Fruit fly (Drosophila melanogaster) whole organism, embryonic: ENCODE data around the gene Nep2.

Source experiments
- ATbp ChIP-seq: fragments of 200-800 bp; sonication (Bioruptor generic); optimal IDR thresholded peaks from 2 replicates; lab custom pipeline; 2017; ENCODE audit warnings: missing biosample characterization, mild to moderate bottlenecking, missing genetic modification characterization, missing genetic modification reagents
- Adf1 ChIP-seq: fragments of 200-800 bp; sonication (Bioruptor generic); IDR thresholded peaks from 2 replicates; pipeline ENCODE4 v1.3.6; 2022; ENCODE audit warnings: missing biosample characterization, missing genetic modification characterization
- CG11398 ChIP-seq: fragments of 200-800 bp; sonication (Bioruptor generic); optimal IDR thresholded peaks from 2 replicates; lab custom pipeline; 2016; ENCODE audit warnings: missing biosample characterization, missing genetic modification characterization
- CG12236 ChIP-seq: fragments of 200-800 bp; sonication (Bioruptor generic); optimal IDR thresholded peaks from 2 replicates; lab custom pipeline; 2016; ENCODE audit warnings: missing biosample characterization, missing genetic modification characterization
- CG14710 ChIP-seq: fragments of 200-800 bp; sonication (Bioruptor generic); optimal IDR thresholded peaks from 3 replicates; lab custom pipeline; 2019; ENCODE audit warnings: missing biosample characterization, mild to moderate bottlenecking, missing genetic modification characterization, moderate library complexity
- CG16813 ChIP-seq: fragments of 200-800 bp; sonication (Bioruptor generic); IDR thresholded peaks from 3 replicates; pipeline ENCODE4 v1.3.6; 2022; ENCODE audit warnings: missing biosample characterization, missing genetic modification characterization; ENCODE audit not compliant: partially characterized antibody
- CG17361 ChIP-seq: fragments of 200-800 bp; sonication (Bioruptor generic); IDR thresholded peaks from 3 replicates; pipeline ENCODE4 v1.3.6; 2022; ENCODE audit warnings: missing biosample characterization, missing genetic modification characterization
- CG2202 ChIP-seq: fragments of 200-800 bp; sonication (Bioruptor generic); optimal IDR thresholded peaks from 2 replicates; lab custom pipeline; 2018; ENCODE audit warnings: missing biosample characterization, mild to moderate bottlenecking, missing genetic modification characterization
- CG30403 ChIP-seq: fragments of 200-800 bp; sonication (Bioruptor generic); optimal IDR thresholded peaks from 3 replicates; lab custom pipeline; 2016; ENCODE audit warnings: missing biosample characterization, missing genetic modification characterization
- CG33213 ChIP-seq: fragments of 200-800 bp; sonication (Bioruptor generic); optimal IDR thresholded peaks from 3 replicates; lab custom pipeline; 2016; ENCODE audit warnings: missing biosample characterization, missing genetic modification characterization
- CG8281 ChIP-seq: fragments of 200-800 bp; sonication (Bioruptor generic); optimal IDR thresholded peaks from 2 replicates; lab custom pipeline; 2018; ENCODE audit warnings: missing biosample characterization, mild to moderate bottlenecking, missing genetic modification characterization, moderate library complexity
- CG8388 ChIP-seq: fragments of 200-800 bp; sonication (Bioruptor generic); optimal IDR thresholded peaks from 2 replicates; lab custom pipeline; 2019; ENCODE audit warnings: missing biosample characterization, mild to moderate bottlenecking, missing genetic modification characterization, moderate library complexity
- CG9797 ChIP-seq: fragments of 200-800 bp; sonication (Bioruptor generic); optimal IDR thresholded peaks from 3 replicates; lab custom pipeline; 2018; ENCODE audit warnings: missing biosample characterization, mild to moderate bottlenecking, missing genetic modification characterization
- CoRest ChIP-seq: fragments of 200-800 bp; sonication (Bioruptor generic); optimal IDR thresholded peaks from 3 replicates; lab custom pipeline; 2018; ENCODE audit warnings: missing biosample characterization, mild to moderate bottlenecking, missing genetic modification characterization, moderate library complexity
- D19A ChIP-seq: fragments of 200-800 bp; optimal IDR thresholded peaks from 3 replicates; lab custom pipeline; 2019; ENCODE audit warnings: missing biosample characterization, mild to moderate bottlenecking, missing genetic modification characterization, moderate library complexity
- Dll ChIP-seq: fragments of 200-800 bp; sonication (Bioruptor generic); IDR thresholded peaks from 4 replicates; pipeline ENCODE4 v1.3.6; 2022; ENCODE audit warnings: missing biosample characterization, missing genetic modification characterization; ENCODE audit not compliant: partially characterized antibody
- E2f2 ChIP-seq: fragments of 200-800 bp; sonication (Bioruptor generic); IDR thresholded peaks from 2 replicates; pipeline ENCODE4 v1.3.6; 2022; ENCODE audit warnings: missing biosample characterization, missing genetic modification characterization
- Elba2 ChIP-seq: fragments of 200-800 bp; sonication (Bioruptor generic); optimal IDR thresholded peaks from 3 replicates; lab custom pipeline; 2016; ENCODE audit warnings: missing biosample characterization, missing genetic modification characterization
- Ets65A ChIP-seq: fragments of 200-800 bp; sonication (Bioruptor generic); peaks from one replicate; lab custom pipeline; 2016; ENCODE audit warnings: missing biosample characterization, missing genetic modification characterization
- Gsc ChIP-seq: fragments of 200-800 bp; sonication (Bioruptor generic); IDR thresholded peaks from 2 replicates; pipeline ENCODE4 v1.3.6; 2022; ENCODE audit warnings: missing biosample characterization, missing genetic modification characterization
- HLH4C ChIP-seq: fragments of 200-800 bp; sonication (Bioruptor generic); IDR thresholded peaks from 3 replicates; pipeline ENCODE4 v1.3.6; 2022; ENCODE audit warnings: missing biosample characterization, missing genetic modification characterization; ENCODE audit not compliant: partially characterized antibody
- HLHmδ ChIP-seq: fragments of 200-800 bp; sonication (Bioruptor generic); optimal IDR thresholded peaks from 2 replicates; lab custom pipeline; 2018; ENCODE audit warnings: missing biosample characterization, mild to moderate bottlenecking, missing genetic modification characterization, moderate library complexity
- Hand ChIP-seq: fragments of 200-800 bp; sonication (Bioruptor generic); optimal IDR thresholded peaks from 2 replicates; lab custom pipeline; 2017; ENCODE audit warnings: mild to moderate bottlenecking, missing biosample characterization, missing genetic modification reagents, missing genetic modification characterization
- Hr39 ChIP-seq: fragments of >200 bp; optimal IDR thresholded peaks from 2 replicates; lab custom pipeline; 2017
- Med ChIP-seq: fragments of 200-800 bp; sonication (Bioruptor generic); peaks from one replicate; lab custom pipeline; 2016; ENCODE audit warnings: missing biosample characterization, missing genetic modification characterization, mild to moderate bottlenecking, inconsistent platforms, moderate library complexity
- Nf-YA ChIP-seq: fragments of 200-800 bp; sonication (Bioruptor generic); IDR thresholded peaks from 2 replicates; pipeline ENCODE4 v1.3.6; 2022; ENCODE audit warnings: missing biosample characterization, missing genetic modification characterization
- Sox102F ChIP-seq: fragments of 200-800 bp; sonication (Bioruptor generic); optimal IDR thresholded peaks from 2 replicates; lab custom pipeline; 2018; ENCODE audit warnings: missing biosample characterization, mild to moderate bottlenecking, missing genetic modification characterization, moderate library complexity
- Tbp ChIP-seq: fragments of >200 bp; optimal IDR thresholded peaks from 2 replicates; lab custom pipeline; 2018; ENCODE audit warnings: missing biosample characterization, missing genetic modification characterization
- caup ChIP-seq: fragments of 200-800 bp; sonication (Bioruptor generic); optimal IDR thresholded peaks from 3 replicates; lab custom pipeline; 2017; ENCODE audit warnings: missing biosample characterization, mild to moderate bottlenecking, missing genetic modification characterization, moderate library complexity; ENCODE audit not compliant: severe bottlenecking
- cg ChIP-seq: fragments of 200-800 bp; sonication (Bioruptor generic); optimal IDR thresholded peaks from 3 replicates; lab custom pipeline; 2019; ENCODE audit warnings: missing biosample characterization, mild to moderate bottlenecking, missing genetic modification characterization, moderate library complexity
- chinmo ChIP-seq: fragments of 200-800 bp; sonication (Bioruptor generic); IDR thresholded peaks from 4 replicates; pipeline ENCODE4 v1.3.6; 2022; ENCODE audit warnings: missing biosample characterization, missing genetic modification characterization; ENCODE audit not compliant: partially characterized antibody
- crp ChIP-seq, 2 experiments: fragments of 200-800 bp; sonication (Bioruptor generic); optimal IDR thresholded peaks; 2 replicates in 1 of 2; 3 replicates in 1 of 2; lab custom pipeline; 2017; ENCODE audit warnings: missing biosample characterization in 2 of 2, missing genetic modification characterization in 2 of 2, mild to moderate bottlenecking in 1 of 2, moderate library complexity in 1 of 2
- grau ChIP-seq: fragments of 200-800 bp; optimal IDR thresholded peaks from 3 replicates; lab custom pipeline; 2019; ENCODE audit warnings: missing biosample characterization, mild to moderate bottlenecking, missing genetic modification characterization, moderate library complexity
- gsb-n ChIP-seq: fragments of 200-800 bp; sonication (Bioruptor generic); optimal IDR thresholded peaks from 3 replicates; lab custom pipeline; 2018; ENCODE audit warnings: missing biosample characterization, mild to moderate bottlenecking, missing genetic modification characterization
- ind ChIP-seq: fragments of 200-800 bp; sonication (Bioruptor generic); optimal IDR thresholded peaks from 3 replicates; lab custom pipeline; 2016; ENCODE audit warnings: missing biosample characterization, missing genetic modification characterization
- jigr1 ChIP-seq: fragments of 200-800 bp; sonication (Bioruptor generic); IDR thresholded peaks from 3 replicates; pipeline ENCODE4 v1.3.6; 2022; ENCODE audit warnings: missing biosample characterization, missing genetic modification characterization
- sens ChIP-seq: fragments of 200-800 bp; sonication (Bioruptor generic); peaks from one replicate; lab custom pipeline; 2016; ENCODE audit warnings: missing biosample characterization, missing genetic modification characterization
- stwl ChIP-seq: fragments of 200-800 bp; sonication (Bioruptor generic); optimal IDR thresholded peaks from 3 replicates; lab custom pipeline; 2018; ENCODE audit warnings: missing biosample characterization, mild to moderate bottlenecking, missing genetic modification characterization, moderate library complexity
- twi ChIP-seq: fragments of 200-800 bp; optimal IDR thresholded peaks from 2 replicates; lab custom pipeline; 2019; ENCODE audit warnings: missing biosample characterization, mild to moderate bottlenecking, missing genetic modification characterization, moderate library complexity
- vnd ChIP-seq: fragments of 200-800 bp; sonication (Bioruptor generic); IDR thresholded peaks from 3 replicates; pipeline ENCODE4 v1.3.6; 2022; ENCODE audit warnings: missing biosample characterization, missing genetic modification characterization; ENCODE audit not compliant: partially characterized antibody
- vvl ChIP-seq: fragments of 200-800 bp; sonication (Bioruptor generic); IDR thresholded peaks from 2 replicates; pipeline ENCODE4 v1.3.6; 2022; ENCODE audit warnings: missing biosample characterization, missing genetic modification characterization

Nep2 gene

dm6 chr3R:4731006-4731405, 672 bp downstream of the Nep2 start (continued):
- TF ChIP-seq vvl (GFP tag; lab: Robert Waterston, UW), result peak; percentile 35
- TF ChIP-seq Med, result peak; percentile 40
- no peak for TF ChIP-seq CG8281 (tag; lab: Kevin White, UChicago)
- TF ChIP-seq CG8388, result peak; percentile 30
- peak; percentile 1 for TF ChIP-seq Ets65A (GFP tag; lab: Kevin White, UChicago)
- TF ChIP-seq gsb-n, result peak; percentile 27
- TF ChIP-seq crp (GFP tag; optimal IDR thresholded peaks at IDR 0.05; lab: Kevin White, UChicago), result no peak
- peak; percentile 44 for TF ChIP-seq ATbp (GFP tag; lab: Kevin White, UChicago)
- no peak for TF ChIP-seq Adf1 (GFP tag; lab: Robert Waterston, UW)
- no peak for TF ChIP-seq CG30403 (GFP tag; lab: Kevin White, UChicago)
- TF ChIP-seq cg (GFP tag; lab: Kevin White, UChicago), result no peak
- TF ChIP-seq, all 482 proteins: peak for 30

dm6 chr3R:4728448-4728847, 3.2 kb downstream of the Nep2 start:
- TF ChIP-seq CG9797 (GFP tag; lab: Kevin White, UChicago) (no peak), twi (tag; lab: Kevin White, UChicago) (no peak), HLHmδ (GFP tag; lab: Kevin White, UChicago) (no peak), vvl (GFP tag; lab: Robert Waterston, UW) (0 out of 2 replicates have a peak, but pooled peaks have one; percentile 30), Elba2 (GFP tag; lab: Kevin White, UChicago) (no peak), Hr39 (no peak), Dll (0 out of 4 replicates have a peak, but pooled peaks have one; percentile 13), CG14710 (peak; percentile 90), ind (GFP tag; lab: Kevin White, UChicago) (no peak), CoRest (tag; lab: Kevin White, UChicago) (no peak), stwl (tag; lab: Kevin White, UChicago) (peak; percentile 95), CG12236 (GFP tag; lab: Kevin White, UChicago) (no peak), Nf-YA (no peak), Gsc (GFP tag; lab: Robert Waterston, UW) (no peak), chinmo (GFP tag; lab: Robert Waterston, UW) (no peak), CG16813 (GFP tag; lab: Robert Waterston, UW) (peak; percentile 49; the same call in 2 of the 3 replicates), Ets65A (GFP tag; lab: Kevin White, UChicago) (no peak), vnd (0 out of 3 replicates have a peak, but pooled peaks have one; percentile 28), HLH4C (GFP tag; lab: Robert Waterston, UW) (0 out of 3 replicates have a peak, but pooled peaks have one; percentile 26), CG11398 (GFP tag; lab: Kevin White, UChicago) (no peak), jigr1 (GFP tag; lab: Robert Waterston, UW) (0 out of 3 replicates have a peak, but pooled peaks have one; percentile 23)

- TF ChIP-seq grau, result no peak
- no peak for TF ChIP-seq CG2202 (tag; lab: Kevin White, UChicago)
- TF ChIP-seq Sox102F, result peak; percentile 8
- no peak for TF ChIP-seq CG33213 (GFP tag; lab: Kevin White, UChicago)
- TF ChIP-seq D19A (tag; lab: Kevin White, UChicago), result peak; percentile 81
- TF ChIP-seq Tbp (GFP tag; lab: Kevin White, UChicago), result no peak
- peak; percentile 55 for TF ChIP-seq sens (GFP tag; lab: Kevin White, UChicago)
- no peak for TF ChIP-seq caup (GFP tag; lab: Kevin White, UChicago)
- no peak for TF ChIP-seq E2f2 (GFP tag; lab: Robert Waterston, UW)
- TF ChIP-seq Hand, result no peak
- 0 out of 3 replicates have a peak, but pooled peaks have one; percentile 11 for TF ChIP-seq CG17361 (GFP tag; lab: Robert Waterston, UW)
Observed at dm6 chr3R:4726796-4727195, 4.9 kb downstream of the Nep2 start.
